4 worm cellular contexts compared by ENCODE assay signal in genomic region chrIII:12842858-12843257, ce11.
TF ChIP-seq lines count a peak whose summit lies in the region.

No protein-coding gene starts in this region.

TF ChIP-seq in whole organism, L1 larva, 84 proteins besides CTCF, POLR2A, EP300 and RAD21 (continued from another document):
- TF ChIP-seq blmp-1 (tag; optimal IDR thresholded peaks at IDR 0.05; lab: Kevin White, UChicago): peak; percentile 19

TF ChIP-seq in whole organism, L2 larva, 48 proteins besides CTCF, POLR2A, EP300 and RAD21 (continued from another document):
- no peak for TF ChIP-seq nhr-23 (tag; optimal IDR thresholded peaks at IDR 0.05; lab: Kevin White, UChicago)
- TF ChIP-seq nhr-129 (tag; optimal IDR thresholded peaks at IDR 0.05; lab: Kevin White, UChicago): no peak
- TF ChIP-seq mdl-1 (tag; optimal IDR thresholded peaks at IDR 0.05; lab: Kevin White, UChicago): no peak
- TF ChIP-seq lin-39 (tag; optimal IDR thresholded peaks at IDR 0.05; lab: Kevin White, UChicago): no peak
- no peak for TF ChIP-seq zag-1 (tag; optimal IDR thresholded peaks at IDR 0.05; lab: Kevin White, UChicago)
- TF ChIP-seq unc-39 (tag; optimal IDR thresholded peaks at IDR 0.05; lab: Kevin White, UChicago): no peak
- TF ChIP-seq mab-5 (tag; optimal IDR thresholded peaks at IDR 0.05; lab: Kevin White, UChicago): no peak
- TF ChIP-seq lin-13 (GFP tag; optimal IDR thresholded peaks at IDR 0.05; lab: Kevin White, UChicago): no peak
- no peak for TF ChIP-seq ZK546.5 (tag; optimal IDR thresholded peaks at IDR 0.05; lab: Kevin White, UChicago)
- no peak for TF ChIP-seq unc-55 (GFP tag; optimal IDR thresholded peaks at IDR 0.05; lab: Kevin White, UChicago)
- no peak for TF ChIP-seq F13H6.1 (tag; optimal IDR thresholded peaks at IDR 0.05; lab: Kevin White, UChicago)
- TF ChIP-seq Y55F3AM.14 (GFP tag; optimal IDR thresholded peaks at IDR 0.05; lab: Kevin White, UChicago): no peak
- no peak for TF ChIP-seq dmd-4 (tag; optimal IDR thresholded peaks at IDR 0.05; lab: Kevin White, UChicago)
- TF ChIP-seq blmp-1 (tag; optimal IDR thresholded peaks at IDR 0.05; lab: Kevin White, UChicago; ENCODE audit: insufficient read depth): peak; percentile 14
- no peak for TF ChIP-seq mbf-1 (tag; optimal IDR thresholded peaks at IDR 0.05; lab: Kevin White, UChicago)
- no peak for TF ChIP-seq nhr-11 (tag; optimal IDR thresholded peaks at IDR 0.05; lab: Kevin White, UChicago)
- TF ChIP-seq crh-2 (tag; optimal IDR thresholded peaks at IDR 0.05; lab: Kevin White, UChicago): no peak
- TF ChIP-seq ama-1 (optimal IDR thresholded peaks at IDR 0.05; lab: Kevin White, UChicago): no peak
- TF ChIP-seq nhr-77 (tag; optimal IDR thresholded peaks at IDR 0.05; lab: Kevin White, UChicago): no peak
- peak; percentile 83 for TF ChIP-seq sma-9 (GFP tag; optimal IDR thresholded peaks at IDR 0.05; lab: Kevin White, UChicago)
- no peak for TF ChIP-seq sma-9 (tag; optimal IDR thresholded peaks at IDR 0.05; lab: Kevin White, UChicago)
- no peak for TF ChIP-seq ztf-11 (tag; optimal IDR thresholded peaks at IDR 0.05; lab: Kevin White, UChicago)
- TF ChIP-seq ztf-1 (GFP tag; conservative IDR thresholded peaks at IDR 0.05; lab: Robert Waterston, UW): no peak
- no peak for TF ChIP-seq nhr-21 (tag; optimal IDR thresholded peaks at IDR 0.05; lab: Kevin White, UChicago)
- TF ChIP-seq snpc-4 (tag; optimal IDR thresholded peaks at IDR 0.05; lab: Kevin White, UChicago): no peak
- peak in 1 of 2 experiments; percentile 19 for TF ChIP-seq lsy-2 (tag; optimal IDR thresholded peaks at IDR 0.05; lab: Kevin White, UChicago)
- TF ChIP-seq nhr-12 (tag; optimal IDR thresholded peaks at IDR 0.05; lab: Kevin White, UChicago): no peak
- TF ChIP-seq nhr-25 (tag; optimal IDR thresholded peaks at IDR 0.05; lab: Kevin White, UChicago): peak; percentile 49
- no peak for TF ChIP-seq lin-11 (tag; optimal IDR thresholded peaks at IDR 0.05; lab: Kevin White, UChicago)
TF ChIP-seq in whole organism, L2 larva: peak in this region for 6.

TF ChIP-seq in whole organism, L4 larva, 104 proteins besides CTCF, POLR2A, EP300 and RAD21 (continued from another document and continues in another):
- TF ChIP-seq php-3 (GFP tag; IDR thresholded peaks at IDR 0.05; lab: Robert Waterston, UW) (no peak), snpc-1.2 (GFP tag; IDR thresholded peaks at IDR 0.05; lab: Robert Waterston, UW) (no peak), Y48G9A.11 (GFP tag; IDR thresholded peaks at IDR 0.05; lab: Robert Waterston, UW) (no peak), lsy-2 (tag; optimal IDR thresholded peaks at IDR 0.05; lab: Kevin White, UChicago) (peak in 1 of 2 experiments; percentile 48), snpc-4 (tag; optimal IDR thresholded peaks at IDR 0.05; lab: Kevin White, UChicago) (no peak), ceh-82 (tag; optimal IDR thresholded peaks at IDR 0.05; lab: Kevin White, UChicago) (no peak), nhr-25 (tag; optimal IDR thresholded peaks at IDR 0.05; lab: Kevin White, UChicago; ENCODE audit: borderline replicate concordance, insufficient read depth) (no peak), ama-1 (optimal IDR thresholded peaks at IDR 0.05; lab: Kevin White, UChicago) (no peak), F26F4.8 (GFP tag; conservative IDR thresholded peaks at IDR 0.05; lab: Robert Waterston, UW) (no peak), gei-8 (GFP tag; optimal IDR thresholded peaks at IDR 0.05; lab: Kevin White, UChicago) (no peak), vab-7 (GFP tag; IDR thresholded peaks at IDR 0.05; lab: Robert Waterston, UW) (no peak), Y5F2A.4 (GFP tag; optimal IDR thresholded peaks at IDR 0.05; lab: Kevin White, UChicago) (no peak), rbr-2 (tag; optimal IDR thresholded peaks at IDR 0.05; lab: Kevin White, UChicago) (no peak), nhr-42 (GFP tag; IDR thresholded peaks at IDR 0.05; lab: Robert Waterston, UW) (no peak), daf-19 (GFP tag; conservative IDR thresholded peaks at IDR 0.05; lab: Robert Waterston, UW) (no peak), unc-39 (tag; optimal IDR thresholded peaks at IDR 0.05; lab: Kevin White, UChicago) (no peak), nhr-11 (tag; optimal IDR thresholded peaks at IDR 0.05; lab: Kevin White, UChicago) (no peak), jun-1 (tag; optimal IDR thresholded peaks at IDR 0.05; lab: Kevin White, UChicago) (no peak), lir-3 (tag; optimal IDR thresholded peaks at IDR 0.05; lab: Kevin White, UChicago) (no peak), fkh-10 (GFP tag; optimal IDR thresholded peaks at IDR 0.05; lab: Kevin White, UChicago) (no peak), dpl-1 (GFP tag; optimal IDR thresholded peaks at IDR 0.05; lab: Kevin White, UChicago) (no peak), unc-62 (GFP tag; optimal IDR thresholded peaks at IDR 0.05 in 1 of 2; lab: Kevin White, UChicago) (no peak), unc-62 (tag; optimal IDR thresholded peaks at IDR 0.05; lab: Kevin White, UChicago) (no peak), spr-3 (GFP tag; optimal IDR thresholded peaks at IDR 0.05; lab: Kevin White, UChicago) (no peak), daf-12 (tag; optimal IDR thresholded peaks at IDR 0.05; lab: Kevin White, UChicago) (no peak), unc-130 (GFP tag; optimal IDR thresholded peaks at IDR 0.05; lab: Kevin White, UChicago) (no peak), nhr-48 (tag; optimal IDR thresholded peaks at IDR 0.05; lab: Kevin White, UChicago) (peak; percentile 50), T26A8.4 (GFP tag; IDR thresholded peaks at IDR 0.05; lab: Robert Waterston, UW) (no peak), lin-38 (GFP tag; IDR thresholded peaks at IDR 0.05; lab: Robert Waterston, UW) (no peak), ceh-44 (GFP tag; IDR thresholded peaks at IDR 0.05; lab: Robert Waterston, UW) (no peak), daf-8 (GFP tag; IDR thresholded peaks at IDR 0.05; lab: Robert Waterston, UW) (no peak), ces-1 (GFP tag; optimal IDR thresholded peaks at IDR 0.05; lab: Kevin White, UChicago) (no peak), pha-4 (GFP tag; IDR thresholded peaks at IDR 0.05; lab: Robert Waterston, UW) (no peak), pha-4 (tag; optimal IDR thresholded peaks at IDR 0.05; lab: Kevin White, UChicago) (no peak), aha-1 (tag; lab: Kevin White, UChicago) (no peak), hlh-11 (tag; optimal IDR thresholded peaks at IDR 0.05; lab: Kevin White, UChicago) (peak; percentile 75), mxl-3 (GFP tag; optimal IDR thresholded peaks at IDR 0.05; lab: Kevin White, UChicago) (no peak), saeg-2 (GFP tag; IDR thresholded peaks at IDR 0.05; lab: Robert Waterston, UW) (no peak), ztf-7 (tag; optimal IDR thresholded peaks at IDR 0.05; lab: Kevin White, UChicago) (no peak), lin-29 (GFP tag; IDR thresholded peaks at IDR 0.05; lab: Robert Waterston, UW) (no peak), ceh-20 (GFP tag; IDR thresholded peaks at IDR 0.05; lab: Robert Waterston, UW) (0 out of 2 replicates have a peak, but pooled peaks have one; percentile 44), zip-2 (tag; optimal IDR thresholded peaks at IDR 0.05; lab: Kevin White, UChicago) (no peak), nhr-111 (GFP tag; optimal IDR thresholded peaks at IDR 0.05; lab: Kevin White, UChicago) (no peak), dve-1 (tag; optimal IDR thresholded peaks at IDR 0.05; lab: Kevin White, UChicago; ENCODE audit: insufficient read depth) (peak; percentile 81), tra-1 (GFP tag; IDR thresholded peaks at IDR 0.05; lab: Robert Waterston, UW) (peak; percentile 65; the same call in 1 of the 2 replicates), mes-2 (tag; optimal IDR thresholded peaks at IDR 0.05; lab: Kevin White, UChicago; ENCODE audit: poor library complexity, severe bottlenecking) (no peak), zip-11 (GFP tag; IDR thresholded peaks at IDR 0.05; lab: Robert Waterston, UW) (no peak), egl-27 (tag; optimal IDR thresholded peaks at IDR 0.05; lab: Kevin White, UChicago) (no peak), D1046.2 (GFP tag; IDR thresholded peaks at IDR 0.05; lab: Robert Waterston, UW) (no peak), Y75B8A.6 (GFP tag; IDR thresholded peaks at IDR 0.05; lab: Robert Waterston, UW) (no peak), nhr-41 (GFP tag; IDR thresholded peaks at IDR 0.05; lab: Robert Waterston, UW) (no peak), duxl-1 (tag; optimal IDR thresholded peaks at IDR 0.05; lab: Kevin White, UChicago; ENCODE audit: poor library complexity) (no peak), mdt-29 (GFP tag; IDR thresholded peaks at IDR 0.05; lab: Robert Waterston, UW) (no peak), mxl-2 (GFP tag; conservative IDR thresholded peaks at IDR 0.05; lab: Robert Waterston, UW) (no peak), nhr-77 (tag; optimal IDR thresholded peaks at IDR 0.05; lab: Kevin White, UChicago) (no peak), attf-4 (tag; optimal IDR thresholded peaks at IDR 0.05; lab: Kevin White, UChicago) (no peak)

TF ChIP-seq in whole organism, young adult, 124 proteins besides CTCF, POLR2A, EP300 and RAD21 (continued from another document):
- TF ChIP-seq unc-130 (GFP tag; optimal IDR thresholded peaks at IDR 0.05; lab: Kevin White, UChicago) (no peak), F37B4.10 (GFP tag; IDR thresholded peaks at IDR 0.05; lab: Robert Waterston, UW) (no peak), snpc-1.1 (tag; optimal IDR thresholded peaks at IDR 0.05; lab: Kevin White, UChicago; ENCODE audit: insufficient read depth) (no peak), nfyb-1 (GFP tag; IDR thresholded peaks at IDR 0.05; lab: Robert Waterston, UW) (no peak), die-1 (tag; optimal IDR thresholded peaks at IDR 0.05; lab: Kevin White, UChicago) (peak; percentile 5), xnd-1 (tag; optimal IDR thresholded peaks at IDR 0.05; lab: Kevin White, UChicago) (no peak), lin-40 (tag; optimal IDR thresholded peaks at IDR 0.05; lab: Kevin White, UChicago) (peak; percentile 72), snpc-3.4 (tag; optimal IDR thresholded peaks at IDR 0.05; lab: Kevin White, UChicago) (no peak), F23B12.7 (tag; optimal IDR thresholded peaks at IDR 0.05; lab: Kevin White, UChicago; ENCODE audit: insufficient read depth) (no peak), B0261.1 (tag; optimal IDR thresholded peaks at IDR 0.05; lab: Kevin White, UChicago) (no peak), ztf-18 (tag; optimal IDR thresholded peaks at IDR 0.05; lab: Kevin White, UChicago) (no peak), madf-10 (tag; optimal IDR thresholded peaks at IDR 0.05; lab: Kevin White, UChicago) (no peak), lin-26 (GFP tag; IDR thresholded peaks at IDR 0.05; lab: Robert Waterston, UW) (peak; percentile 40; the same call in 1 of the 2 replicates), madf-8 (GFP tag; conservative IDR thresholded peaks at IDR 0.05; lab: Robert Waterston, UW) (no peak), ztf-25 (GFP tag; IDR thresholded peaks at IDR 0.05; lab: Robert Waterston, UW) (no peak), hmg-20 (GFP tag; IDR thresholded peaks at IDR 0.05; lab: Robert Waterston, UW) (no peak), C17E4.6 (GFP tag; IDR thresholded peaks at IDR 0.05; lab: Robert Waterston, UW) (no peak), ztf-6 (GFP tag; IDR thresholded peaks at IDR 0.05; lab: Robert Waterston, UW) (no peak), attf-5 (GFP tag; optimal IDR thresholded peaks at IDR 0.05; lab: Kevin White, UChicago) (no peak), tbp1 (GFP tag; optimal IDR thresholded peaks at IDR 0.05; lab: Kevin White, UChicago) (no peak), ztf-26 (tag; optimal IDR thresholded peaks at IDR 0.05; lab: Kevin White, UChicago) (peak; percentile 81), F33H1.4 (GFP tag; IDR thresholded peaks at IDR 0.05; lab: Robert Waterston, UW) (no peak), zfh-2 (GFP tag; conservative IDR thresholded peaks at IDR 0.05; lab: Robert Waterston, UW) (no peak)
